Fruit fly (Drosophila melanogaster): Measurements from ENCODE around the gene Dab.

The Dab gene

dm6 chr3L:16760274-16760673 lies 48.3 kb downstream of the Dab start (continued):
- TF ChIP-seq CG3065 (GFP tag; optimal IDR thresholded peaks at IDR 0.05) = no peak
- peak; percentile 25 for TF ChIP-seq Antp (GFP tag; optimal IDR thresholded peaks at IDR 0.05)
- no peak for TF ChIP-seq tll (GFP tag; optimal IDR thresholded peaks at IDR 0.05)
- TF ChIP-seq CG16815 (GFP tag; optimal IDR thresholded peaks at IDR 0.05) = no peak
- 0 out of 2 replicates have a peak, but pooled peaks have one; percentile 1 for TF ChIP-seq crol (GFP tag; IDR thresholded peaks at IDR 0.05)
- TF ChIP-seq CG4820 (GFP tag; optimal IDR thresholded peaks at IDR 0.05) = peak; percentile 21
- no peak for TF ChIP-seq Nf-YC (tag; optimal IDR thresholded peaks at IDR 0.05)
- no peak for TF ChIP-seq CG1233 (GFP tag; optimal IDR thresholded peaks at IDR 0.05)
- peak; percentile 30 for TF ChIP-seq jumu (GFP tag; optimal IDR thresholded peaks at IDR 0.05)
- TF ChIP-seq Dad (GFP tag; optimal IDR thresholded peaks at IDR 0.05) = no peak
- TF ChIP-seq CG32532 (GFP tag; IDR thresholded peaks at IDR 0.05) = no peak
- TF ChIP-seq ro (GFP tag; IDR thresholded peaks at IDR 0.05) = no peak
- TF ChIP-seq CG9609 (GFP tag; optimal IDR thresholded peaks at IDR 0.05) = no peak
- TF ChIP-seq hkb (optimal IDR thresholded peaks at IDR 0.05) = no peak
- TF ChIP-seq hkb (GFP tag; IDR thresholded peaks at IDR 0.05) = no peak
- no peak for TF ChIP-seq CG18764 (GFP tag; optimal IDR thresholded peaks at IDR 0.05)
- TF ChIP-seq CG10209 (GFP tag; optimal IDR thresholded peaks at IDR 0.05) = peak; percentile 20
- no peak for TF ChIP-seq hb (GFP tag; IDR thresholded peaks at IDR 0.05; ENCODE audit: partially characterized antibody)
- peak; percentile 45 for TF ChIP-seq PHDP (tag; optimal IDR thresholded peaks at IDR 0.05)
- TF ChIP-seq Oaz (GFP tag; IDR thresholded peaks at IDR 0.05) = no peak
- peak; percentile 39 for TF ChIP-seq Atf-2 (GFP tag; optimal IDR thresholded peaks at IDR 0.05)
- TF ChIP-seq Xbp1 (GFP tag; optimal IDR thresholded peaks at IDR 0.05) = peak; percentile 51
- no peak for TF ChIP-seq Ets97D (GFP tag; optimal IDR thresholded peaks at IDR 0.05)
- no peak for TF ChIP-seq CG9215 (GFP tag; IDR thresholded peaks at IDR 0.05)
- peak; percentile 39 for TF ChIP-seq CG2678 (tag; optimal IDR thresholded peaks at IDR 0.05)
- no peak for TF ChIP-seq D (optimal IDR thresholded peaks at IDR 0.05)
- TF ChIP-seq D (GFP tag; optimal IDR thresholded peaks at IDR 0.05) = peak; percentile 42
- TF ChIP-seq grau (tag; optimal IDR thresholded peaks at IDR 0.05) = peak; percentile 44
- TF ChIP-seq CG16813 (GFP tag; IDR thresholded peaks at IDR 0.05; ENCODE audit: partially characterized antibody) = no peak
- peak; percentile 33 for TF ChIP-seq CoRest (tag; optimal IDR thresholded peaks at IDR 0.05)
- TF ChIP-seq Trl (optimal IDR thresholded peaks at IDR 0.05) = no peak
- no peak for TF ChIP-seq Trl (GFP tag; optimal IDR thresholded peaks at IDR 0.05)
- TF ChIP-seq CG13424 (tag; optimal IDR thresholded peaks at IDR 0.05) = peak; percentile 20
- TF ChIP-seq CG15601 (tag; optimal IDR thresholded peaks at IDR 0.05) = peak; percentile 60
- TF ChIP-seq Dbx (GFP tag; IDR thresholded peaks at IDR 0.05) = no peak
- no peak for TF ChIP-seq CG1529 (GFP tag; optimal IDR thresholded peaks at IDR 0.05)
- no peak for TF ChIP-seq mirr (GFP tag; optimal IDR thresholded peaks at IDR 0.05)
- peak; percentile 29 for TF ChIP-seq Chrac-16 (GFP tag; optimal IDR thresholded peaks at IDR 0.05)
- no peak for TF ChIP-seq Atf6 (GFP tag; IDR thresholded peaks at IDR 0.05)
- 0 out of 3 replicates have a peak, but pooled peaks have one; percentile 45 for TF ChIP-seq ci (GFP tag; IDR thresholded peaks at IDR 0.05)
- TF ChIP-seq so (GFP tag; IDR thresholded peaks at IDR 0.05) = no peak
- TF ChIP-seq MESR4 (GFP tag; optimal IDR thresholded peaks at IDR 0.05) = no peak
- TF ChIP-seq gfzf (GFP tag; optimal IDR thresholded peaks at IDR 0.05) = no peak
- no peak for TF ChIP-seq pan (optimal IDR thresholded peaks at IDR 0.05)
- no peak for TF ChIP-seq pan (GFP tag; optimal IDR thresholded peaks at IDR 0.05 in 1 of 2, IDR thresholded peaks at IDR 0.05 in 1 of 2)
- TF ChIP-seq sc (optimal IDR thresholded peaks at IDR 0.05) = no peak
- peak; percentile 36 for TF ChIP-seq sc (GFP tag; optimal IDR thresholded peaks at IDR 0.05)
- TF ChIP-seq ara (GFP tag; IDR thresholded peaks at IDR 0.05) = no peak; the same call in 1 of the 2 replicates
- no peak for TF ChIP-seq CG8281 (tag; optimal IDR thresholded peaks at IDR 0.05)
- no peak for TF ChIP-seq Side (GFP tag; optimal IDR thresholded peaks at IDR 0.05)
- peak; percentile 51 for TF ChIP-seq Ssrp (tag; optimal IDR thresholded peaks at IDR 0.05)
- TF ChIP-seq CG10565 (GFP tag; optimal IDR thresholded peaks at IDR 0.05) = no peak
- no peak for TF ChIP-seq HmgD (GFP tag; optimal IDR thresholded peaks at IDR 0.05)
